Worm (Caenorhabditis elegans) whole organism, young adult: ENCODE results near the gene C26B2.8.
A peak's percentile ranks its signal among the peaks of the same experiment; 100 is the strongest.

ENCODE experiments used
- F22D6.2 ChIP-seq: sonication (generic microtip); optimal IDR thresholded peaks from 2 replicates; lab custom pipeline; 2016; ENCODE audit warnings: mild to moderate bottlenecking, missing genetic modification characterization, missing compliant biosample characterization
- K12H6.12 ChIP-seq: fragments of 200-800 bp; sonication (Bioruptor generic); optimal IDR thresholded peaks from 2 replicates; lab custom pipeline; 2018; ENCODE audit warnings: mild to moderate bottlenecking, missing genetic modification characterization, missing compliant biosample characterization
- attf-3 ChIP-seq: fragments of 200-800 bp; sonication (Bioruptor generic); conservative IDR thresholded peaks from 2 replicates; pipeline ENCODE4 v1.3.6; 2022; ENCODE audit warnings: missing genetic modification reagents, missing genetic modification characterization, missing compliant biosample characterization
- cebp-2 ChIP-seq: fragments of 200-800 bp; sonication (Bioruptor generic); IDR thresholded peaks from 2 replicates; pipeline ENCODE4 v1.3.6; 2022; ENCODE audit warnings: missing genetic modification characterization, missing compliant biosample characterization
- ceh-100 ChIP-seq: fragments of 200-800 bp; sonication (Bioruptor generic); IDR thresholded peaks from 2 replicates; pipeline ENCODE4 v1.3.6; 2022; ENCODE audit warnings: missing genetic modification reagents, missing genetic modification characterization, missing compliant biosample characterization
- die-1 ChIP-seq: sonication (generic microtip); optimal IDR thresholded peaks from 2 replicates; lab custom pipeline; 2016; ENCODE audit warnings: missing genotype, mild to moderate bottlenecking, missing genetic modification characterization, missing compliant biosample characterization
- dpff-1 ChIP-seq: sonication (generic microtip); optimal IDR thresholded peaks from 2 replicates; lab custom pipeline; 2017; ENCODE audit warnings: mild to moderate bottlenecking, missing genetic modification characterization, missing compliant biosample characterization
- efl-1 ChIP-seq: fragments of 150-350 bp; optimal IDR thresholded peaks from 2 replicates; lab custom pipeline; 2014; ENCODE audit warnings: missing biosample characterization, missing genetic modification reagents, missing genetic modification characterization
- egl-18 ChIP-seq: fragments of 200-800 bp; sonication (Bioruptor generic); IDR thresholded peaks from 2 replicates; pipeline ENCODE4 v1.3.6; 2022; ENCODE audit warnings: missing genetic modification reagents, missing genetic modification characterization, missing compliant biosample characterization
- fkh-3 ChIP-seq: sonication (generic microtip); optimal IDR thresholded peaks from 2 replicates; lab custom pipeline; 2016; ENCODE audit warnings: mild to moderate bottlenecking, missing genetic modification characterization, missing compliant biosample characterization
- lin-54 ChIP-seq: fragments of 200-800 bp; sonication (Bioruptor generic); optimal IDR thresholded peaks from 2 replicates; lab custom pipeline; 2018; ENCODE audit warnings: mild to moderate bottlenecking, missing genetic modification characterization, missing compliant biosample characterization
- lir-1 ChIP-seq: fragments of 200-800 bp; sonication (Bioruptor generic); conservative IDR thresholded peaks from 2 replicates; pipeline ENCODE4 v1.3.6; 2022; ENCODE audit warnings: missing genetic modification reagents, missing genetic modification characterization, missing compliant biosample characterization
- lsl-1 ChIP-seq: fragments of 200-800 bp; sonication (Bioruptor generic); optimal IDR thresholded peaks from 2 replicates; lab custom pipeline; 2018; ENCODE audit warnings: mild to moderate bottlenecking, missing genetic modification characterization, moderate library complexity, missing compliant biosample characterization
- mel-28 ChIP-seq: sonication (generic microtip); optimal IDR thresholded peaks from 2 replicates; lab custom pipeline; 2016; ENCODE audit warnings: borderline replicate concordance, mild to moderate bottlenecking, missing genetic modification characterization, missing compliant biosample characterization
- nhr-90 ChIP-seq: sonication (generic microtip); optimal IDR thresholded peaks from 2 replicates; lab custom pipeline; 2016; ENCODE audit warnings: missing genotype, mild to moderate bottlenecking, missing genetic modification characterization, missing compliant biosample characterization
- pbrm-1 ChIP-seq: fragments of 200-800 bp; sonication (Bioruptor generic); IDR thresholded peaks from 2 replicates; pipeline ENCODE4 v1.3.6; 2022; ENCODE audit warnings: missing genetic modification reagents, missing genetic modification characterization, missing compliant biosample characterization
- pha-4 ChIP-seq: fragments of 150-350 bp; sonication (generic microtip); optimal IDR thresholded peaks from 2 replicates; lab custom pipeline; 2014; ENCODE audit warnings: missing biosample characterization, missing genetic modification reagents, missing genetic modification characterization
- snpc-1.1 ChIP-seq: sonication (generic microtip); optimal IDR thresholded peaks from 2 replicates; lab custom pipeline; 2017; ENCODE audit warnings: missing genetic modification characterization, mild to moderate bottlenecking, missing compliant biosample characterization, antibody characterized with exemption, moderate library complexity, missing genotype, missing genetic modification reagents; ENCODE audit not compliant: insufficient read depth
- snpc-3.4 ChIP-seq: sonication (generic microtip); optimal IDR thresholded peaks from 2 replicates; lab custom pipeline; 2017; ENCODE audit warnings: missing genetic modification characterization, mild to moderate bottlenecking, missing compliant biosample characterization, antibody characterized with exemption, moderate library complexity, missing genotype, missing genetic modification reagents
- snpc-4 ChIP-seq, 5 experiments: fragments of 150-350 bp in 1 of 5; sonication (generic microtip) in 4 of 5; optimal IDR thresholded peaks; 2 replicates each; lab custom pipeline; 2014 to 2018; ENCODE audit warnings: missing genetic modification characterization in 5 of 5, missing biosample characterization in 3 of 5, antibody characterized with exemption in 2 of 5, mild to moderate bottlenecking in 2 of 5, missing compliant biosample characterization in 2 of 5, missing genotype in 2 of 5, moderate library complexity in 2 of 5, missing genetic modification reagents in 1 of 5
- zim-3 ChIP-seq: sonication (generic microtip); optimal IDR thresholded peaks from 2 replicates; lab custom pipeline; 2017; ENCODE audit warnings: mild to moderate bottlenecking, missing genetic modification characterization, moderate library complexity, missing compliant biosample characterization
- ztf-18 ChIP-seq: sonication (generic microtip); optimal IDR thresholded peaks from 2 replicates; lab custom pipeline; 2016; ENCODE audit warnings: missing genotype, mild to moderate bottlenecking, missing genetic modification characterization, missing compliant biosample characterization
- ztf-6 ChIP-seq: fragments of 200-800 bp; sonication (Bioruptor generic); IDR thresholded peaks from 2 replicates; pipeline ENCODE4 v1.3.6; 2022; ENCODE audit warnings: missing genetic modification reagents, missing genetic modification characterization, missing compliant biosample characterization

Gene C26B2.8

ce11 chrIV:8061267-8061666 is 47.3 kb downstream of the C26B2.8 start (continued):
- TF ChIP-seq F22D6.2: no peak
- TF ChIP-seq egl-18 (GFP tag; lab: Robert Waterston, UW): no peak
- TF ChIP-seq cebp-2 (GFP tag; lab: Robert Waterston, UW): no peak
- TF ChIP-seq snpc-4 (GFP tag; optimal IDR thresholded peaks at IDR 0.05; lab: Kevin White, UChicago): no peak
- TF ChIP-seq snpc-4 (tag; optimal IDR thresholded peaks at IDR 0.05; lab: Kevin White, UChicago): no peak
- no peak for TF ChIP-seq die-1 (tag; lab: Kevin White, UChicago)
- no peak for TF ChIP-seq nhr-90 (tag; lab: Kevin White, UChicago)
- no peak for TF ChIP-seq pha-4
- no peak for TF ChIP-seq pbrm-1 (GFP tag; lab: Robert Waterston, UW)
- TF ChIP-seq lsl-1 (GFP tag; lab: Kevin White, UChicago): peak; percentile 92
- no peak for TF ChIP-seq dpff-1 (tag; lab: Kevin White, UChicago)
- no peak for TF ChIP-seq mel-28 (tag; lab: Kevin White, UChicago)
- TF ChIP-seq K12H6.12 (tag; lab: Kevin White, UChicago): no peak

- no peak for TF ChIP-seq attf-3 (GFP tag; lab: Robert Waterston, UW)
- no peak for TF ChIP-seq zim-3 (tag; lab: Kevin White, UChicago)
- no peak for TF ChIP-seq ztf-18 (tag; lab: Kevin White, UChicago)
- no peak for TF ChIP-seq fkh-3
- no peak for TF ChIP-seq efl-1 (GFP tag; lab: Kevin White, UChicago)
- TF ChIP-seq ztf-6 (GFP tag; lab: Robert Waterston, UW): no peak
- TF ChIP-seq snpc-3.4: no peak
- TF ChIP-seq snpc-1.1 (tag; lab: Kevin White, UChicago): no peak
- no peak for TF ChIP-seq lir-1
- TF ChIP-seq ceh-100 (GFP tag; lab: Robert Waterston, UW): no peak
- TF ChIP-seq lin-54 (GFP tag; lab: Kevin White, UChicago): no peak
Observed at ce11 chrIV:8062359-8062758, 48.4 kb downstream of the C26B2.8 start, which contains the start of gene sax-7. sax-7 (plus strand) TSS chrIV:8062659.
